Worm (Caenorhabditis elegans) whole organism, L3 larva: ENCODE data around the gene C14E2.7.

Experiments used
- ceh-82 ChIP-seq: fragments of 150-350 bp; optimal IDR thresholded peaks from 2 replicates; lab custom pipeline; 2014; ENCODE audit warnings: missing biosample characterization, missing genetic modification characterization
- elt-2 ChIP-seq: sonication (generic microtip); optimal IDR thresholded peaks from 2 replicates; lab custom pipeline; 2016; ENCODE audit warnings: missing genetic modification reagents, mild to moderate bottlenecking, missing genetic modification characterization, missing compliant biosample characterization
- hmg-11 ChIP-seq: sonication (generic microtip); optimal IDR thresholded peaks from 2 replicates; lab custom pipeline; 2016; ENCODE audit warnings: missing genetic modification characterization, missing compliant biosample characterization
- nhr-25 ChIP-seq: sonication (generic microtip); optimal IDR thresholded peaks from 2 replicates; lab custom pipeline; 2017; ENCODE audit warnings: missing biosample characterization, missing genetic modification characterization
- skn-1 ChIP-seq: fragments of 150-350 bp; optimal IDR thresholded peaks from 2 replicates; lab custom pipeline; 2014; ENCODE audit warnings: missing biosample characterization, missing genetic modification characterization
- unc-62 ChIP-seq: fragments of 150-350 bp; sonication (generic microtip); optimal IDR thresholded peaks from 4 replicates; lab custom pipeline; 2014; ENCODE audit warnings: missing biosample characterization, missing genetic modification reagents, missing genetic modification characterization

DNA sequence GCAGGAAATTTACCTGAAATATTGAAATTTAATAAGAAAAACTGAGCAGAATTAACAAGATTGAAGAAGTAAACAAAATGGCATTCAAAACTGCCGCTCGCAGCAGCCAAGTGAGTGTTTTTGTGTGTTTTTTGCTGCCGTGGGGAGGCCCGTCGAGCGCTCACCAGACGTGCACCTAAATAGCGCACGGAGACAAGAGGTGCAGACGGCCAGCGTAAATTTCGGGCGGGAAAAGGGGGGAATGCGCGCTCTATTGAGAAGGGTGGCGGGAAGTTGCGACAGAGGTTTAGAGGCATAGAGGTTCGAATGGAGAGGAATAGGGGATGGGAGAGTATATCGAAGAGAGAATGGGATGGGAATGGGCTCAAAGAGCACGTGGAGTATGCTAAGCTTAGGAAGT, 40.0 kb downstream of the C14E2.7 start, which contains the start of gene ceh-39:
- no peak for TF ChIP-seq ceh-82 (tag; lab: Kevin White, UChicago)
- TF ChIP-seq hmg-11: peak; percentile 64
- TF ChIP-seq unc-62 (GFP tag; lab: Kevin White, UChicago): no peak
- TF ChIP-seq nhr-25: no peak
- no peak for TF ChIP-seq elt-2
- TF ChIP-seq skn-1: peak; percentile 50
